Worm (Caenorhabditis elegans): ENCODE results near the gene srx-90.

The srx-90 gene

ce11 chrV:11580826-11581225 is at the start of gene srx-90:
Gene srx-90, plus strand, starts transcription at chrV:11581126.
- no peak for TF ChIP-seq him-1 (tag; optimal IDR thresholded peaks at IDR 0.05)
- no peak for TF ChIP-seq W03F9.2 (tag; optimal IDR thresholded peaks at IDR 0.05)
- TF ChIP-seq dao-5 (tag; optimal IDR thresholded peaks at IDR 0.05) = no peak

- TF ChIP-seq him-1 (tag; optimal IDR thresholded peaks at IDR 0.05) (no peak), W03F9.2 (tag; optimal IDR thresholded peaks at IDR 0.05) (peak; percentile 23), dao-5 (tag; optimal IDR thresholded peaks at IDR 0.05) (peak; percentile 43)
Measured at ce11 chrV:11531831-11532534, 48.9 kb upstream of the srx-90 start.

ce11 chrV:11532535-11532853 is 48.4 kb upstream of the srx-90 start:
- TF ChIP-seq him-1 (tag; optimal IDR thresholded peaks at IDR 0.05) = no peak
- TF ChIP-seq W03F9.2 (tag; optimal IDR thresholded peaks at IDR 0.05) = no peak
- no peak for TF ChIP-seq dao-5 (tag; optimal IDR thresholded peaks at IDR 0.05)

- TF ChIP-seq him-1 (tag; optimal IDR thresholded peaks at IDR 0.05) (no peak), W03F9.2 (tag; optimal IDR thresholded peaks at IDR 0.05) (no peak), dao-5 (tag; optimal IDR thresholded peaks at IDR 0.05) (no peak)
Measured at ce11 chrV:11532964-11533363, 48.0 kb upstream of the srx-90 start.

- TF ChIP-seq W03F9.2 (tag; optimal IDR thresholded peaks at IDR 0.05) (no peak), him-1 (tag; optimal IDR thresholded peaks at IDR 0.05) (no peak), dao-5 (tag; optimal IDR thresholded peaks at IDR 0.05) (no peak)
Measured at ce11 chrV:11533365-11533949, 47.5 kb upstream of the srx-90 start.

ce11 chrV:11534495-11535189 is 46.3 kb upstream of the srx-90 start:
- TF ChIP-seq dao-5 (tag; optimal IDR thresholded peaks at IDR 0.05) (no peak), W03F9.2 (tag; optimal IDR thresholded peaks at IDR 0.05) (no peak), him-1 (tag; optimal IDR thresholded peaks at IDR 0.05) (no peak)

ce11 chrV:11535504-11536062 is 45.3 kb upstream of the srx-90 start:
- TF ChIP-seq dao-5 (tag; optimal IDR thresholded peaks at IDR 0.05) (no peak), W03F9.2 (tag; optimal IDR thresholded peaks at IDR 0.05) (peak; percentile 40)

- TF ChIP-seq him-1 (tag; optimal IDR thresholded peaks at IDR 0.05) (no peak), W03F9.2 (tag; optimal IDR thresholded peaks at IDR 0.05) (no peak), dao-5 (tag; optimal IDR thresholded peaks at IDR 0.05) (no peak)
Measured at ce11 chrV:11536667-11537066, 44.3 kb upstream of the srx-90 start.

ce11 chrV:11539502-11539901 is 41.4 kb upstream of the srx-90 start:
- TF ChIP-seq dao-5 (tag; optimal IDR thresholded peaks at IDR 0.05) (no peak), him-1 (tag; optimal IDR thresholded peaks at IDR 0.05) (no peak), W03F9.2 (tag; optimal IDR thresholded peaks at IDR 0.05) (no peak)

ce11 chrV:11541284-11541683 is 39.6 kb upstream of the srx-90 start:
- TF ChIP-seq W03F9.2 (tag; optimal IDR thresholded peaks at IDR 0.05) (no peak), dao-5 (tag; optimal IDR thresholded peaks at IDR 0.05) (no peak), him-1 (tag; optimal IDR thresholded peaks at IDR 0.05) (no peak)

ce11 chrV:11543564-11543963 is 37.4 kb upstream of the srx-90 start, which contains the start of gene F38B7.2:
Gene F38B7.2, plus strand, starts transcription at chrV:11543963.
- TF ChIP-seq dao-5 (tag; optimal IDR thresholded peaks at IDR 0.05) (no peak), him-1 (tag; optimal IDR thresholded peaks at IDR 0.05) (no peak), W03F9.2 (tag; optimal IDR thresholded peaks at IDR 0.05) (no peak)

- TF ChIP-seq W03F9.2 (tag; optimal IDR thresholded peaks at IDR 0.05) (no peak), him-1 (tag; optimal IDR thresholded peaks at IDR 0.05) (no peak), dao-5 (tag; optimal IDR thresholded peaks at IDR 0.05) (no peak)
Measured at ce11 chrV:11545227-11545626, 35.7 kb upstream of the srx-90 start, which contains the start of gene F38B7.10. Gene F38B7.10, plus strand, starts transcription at chrV:11545527.

ce11 chrV:11546795-11547194 is 34.1 kb upstream of the srx-90 start, which contains the start of gene F38B7.11:
Gene F38B7.11, plus strand, starts transcription at chrV:11547095.
- TF ChIP-seq him-1 (tag; optimal IDR thresholded peaks at IDR 0.05) (no peak), W03F9.2 (tag; optimal IDR thresholded peaks at IDR 0.05) (no peak), dao-5 (tag; optimal IDR thresholded peaks at IDR 0.05) (no peak)

ce11 chrV:11548914-11549406 is 32.0 kb upstream of the srx-90 start, which contains the start of the genes F38B7.17 and F38B7.3:
Gene F38B7.17, minus strand, starts transcription at chrV:11548964.
Gene F38B7.3, plus strand, starts transcription at chrV:11549107.
- TF ChIP-seq W03F9.2 (tag; optimal IDR thresholded peaks at IDR 0.05) = no peak
- no peak for TF ChIP-seq him-1 (tag; optimal IDR thresholded peaks at IDR 0.05)
- no peak for TF ChIP-seq dao-5 (tag; optimal IDR thresholded peaks at IDR 0.05)
